Fruit fly (Drosophila melanogaster): ENCODE results near the gene CG42724.
A peak's percentile ranks its signal among the peaks of the same experiment; 100 is the strongest.

CG42724 gene

dm6 chr3R:6353624-6354352 is 14.3 kb downstream of the CG42724 start (continued):
- TF ChIP-seq NfI (GFP tag; optimal IDR thresholded peaks at IDR 0.05) (no peak), lab (GFP tag; optimal IDR thresholded peaks at IDR 0.05) (no peak), wor (GFP tag; IDR thresholded peaks at IDR 0.05) (peak; percentile 61), CG9876 (GFP tag; optimal IDR thresholded peaks at IDR 0.05) (no peak), CG11398 (GFP tag; optimal IDR thresholded peaks at IDR 0.05) (no peak), Gsc (GFP tag; IDR thresholded peaks at IDR 0.05) (peak; percentile 23; the same call in 1 of the 2 replicates), CG8089 (GFP tag; optimal IDR thresholded peaks at IDR 0.05) (peak; percentile 66), CG1529 (GFP tag; optimal IDR thresholded peaks at IDR 0.05) (no peak), sr (GFP tag; IDR thresholded peaks at IDR 0.05) (peak; percentile 72), aop (GFP tag; IDR thresholded peaks at IDR 0.05) (no peak), zen (tag; optimal IDR thresholded peaks at IDR 0.05) (no peak), croc (GFP tag; conservative IDR thresholded peaks at IDR 0.05) (peak; percentile 44; the same call in 1 of the 3 replicates), CG12155 (GFP tag; optimal IDR thresholded peaks at IDR 0.05) (peak; percentile 64), Optix (GFP tag; IDR thresholded peaks at IDR 0.05) (no peak), CG5245 (GFP tag; optimal IDR thresholded peaks at IDR 0.05) (peak; percentile 38), da (GFP tag; optimal IDR thresholded peaks at IDR 0.05) (no peak), zfh1 (GFP tag; IDR thresholded peaks at IDR 0.05) (peak; percentile 52; the same call in 2 of the 3 replicates), pita (GFP tag; optimal IDR thresholded peaks at IDR 0.05) (no peak), gfzf (GFP tag; optimal IDR thresholded peaks at IDR 0.05) (no peak), bsh (GFP tag; optimal IDR thresholded peaks at IDR 0.05) (peak; percentile 28 to 87), CG6254 (GFP tag; optimal IDR thresholded peaks at IDR 0.05) (peak; percentile 67), bcd (GFP tag; optimal IDR thresholded peaks at IDR 0.05) (peak; percentile 84), CG4424 (GFP tag; optimal IDR thresholded peaks at IDR 0.05) (peak; percentile 81), sens (GFP tag) (peak; percentile 95), Dref (GFP tag; IDR thresholded peaks at IDR 0.05) (no peak; the same call in 1 of the 2 replicates), Hey (tag; optimal IDR thresholded peaks at IDR 0.05) (no peak), sisA (GFP tag; IDR thresholded peaks at IDR 0.05) (peak; percentile 47; the same call in 1 of the 2 replicates), inv (GFP tag; IDR thresholded peaks at IDR 0.05; ENCODE audit: partially characterized antibody) (no peak), CG31441 (GFP tag; IDR thresholded peaks at IDR 0.05) (no peak), jumu (GFP tag; optimal IDR thresholded peaks at IDR 0.05) (peak; percentile 20), ab (GFP tag; optimal IDR thresholded peaks at IDR 0.05) (no peak), dmrt99B (tag; optimal IDR thresholded peaks at IDR 0.05) (no peak), CG3407 (GFP tag; optimal IDR thresholded peaks at IDR 0.05) (no peak), CG16863 (GFP tag; optimal IDR thresholded peaks at IDR 0.05) (peak; percentile 41), D19B (GFP tag; optimal IDR thresholded peaks at IDR 0.05) (peak; percentile 66), rib (GFP tag; IDR thresholded peaks at IDR 0.05) (no peak), CG13775 (GFP tag; optimal IDR thresholded peaks at IDR 0.05) (peak; percentile 75), br (optimal IDR thresholded peaks at IDR 0.05) (no peak), z (GFP tag; IDR thresholded peaks at IDR 0.05) (peak; percentile 79), YL-1 (GFP tag; optimal IDR thresholded peaks at IDR 0.05) (no peak), CG7357 (GFP tag; IDR thresholded peaks at IDR 0.05) (peak; percentile 47; the same call in 1 of the 3 replicates), CG4820 (GFP tag; optimal IDR thresholded peaks at IDR 0.05) (peak; percentile 68), CG7556 (GFP tag; optimal IDR thresholded peaks at IDR 0.05) (peak; percentile 89), CG30431 (GFP tag; optimal IDR thresholded peaks at IDR 0.05) (peak; percentile 61), vnd (GFP tag; IDR thresholded peaks at IDR 0.05; ENCODE audit: partially characterized antibody) (no peak), chif (GFP tag; optimal IDR thresholded peaks at IDR 0.05) (peak; percentile 55 to 81), CG6813 (GFP tag; optimal IDR thresholded peaks at IDR 0.05) (peak; percentile 41), CG7786 (GFP tag; optimal IDR thresholded peaks at IDR 0.05) (peak; percentile 48), grn (GFP tag; optimal IDR thresholded peaks at IDR 0.05) (no peak), E2f2 (GFP tag; IDR thresholded peaks at IDR 0.05) (peak; percentile 53; the same call in 1 of the 2 replicates), CkIIα-i1 (GFP tag; IDR thresholded peaks at IDR 0.05) (no peak)
